Fruit fly (Drosophila melanogaster): ENCODE results near the gene Cpr65Au.

DNA sequence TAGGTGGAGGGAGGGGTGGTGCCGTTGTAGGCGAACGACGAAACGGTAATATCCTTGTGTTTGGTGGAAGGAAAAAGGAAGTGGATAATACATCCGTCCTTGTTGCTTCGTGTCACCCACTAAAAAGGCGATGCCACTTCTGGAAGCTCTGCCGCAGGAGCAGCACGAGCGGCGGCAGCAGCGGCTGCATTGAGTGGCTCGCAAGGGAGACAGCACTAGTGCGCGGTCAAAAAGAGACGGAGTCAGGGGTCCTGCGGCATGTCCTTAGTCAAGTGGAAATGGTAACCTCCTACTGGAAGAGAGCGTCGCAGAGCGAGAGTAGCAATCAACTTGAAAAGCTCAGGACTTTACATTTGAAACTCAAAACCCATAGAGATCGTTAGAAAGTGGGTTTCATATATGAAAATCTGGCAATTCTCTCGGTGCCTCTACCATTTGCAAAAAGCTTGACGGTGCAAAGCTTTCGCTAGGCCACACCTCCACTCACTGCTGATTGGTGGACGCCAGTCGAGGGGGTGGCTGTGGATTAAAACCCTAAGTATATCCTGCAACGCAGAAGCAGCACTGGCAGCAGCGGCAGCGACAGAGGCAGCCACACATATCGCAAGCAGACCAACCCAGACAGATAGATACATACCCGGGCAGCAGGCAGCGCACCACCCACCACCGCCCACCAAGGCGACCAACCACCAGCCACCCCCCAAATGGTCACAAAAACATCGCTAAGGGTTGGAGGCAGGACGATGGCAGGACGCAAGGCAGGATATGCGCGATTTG lies 21.0 kb downstream of the Cpr65Au start:
- no peak for TF ChIP-seq pad (GFP tag; optimal IDR thresholded peaks at IDR 0.05)
- no peak for TF ChIP-seq CG14711 (tag; optimal IDR thresholded peaks at IDR 0.05)
- TF ChIP-seq kay (GFP tag; ENCODE audit: borderline replicate concordance): no peak
- no peak for TF ChIP-seq CG12768 (GFP tag; optimal IDR thresholded peaks at IDR 0.05)
- TF ChIP-seq Crg-1 (GFP tag; optimal IDR thresholded peaks at IDR 0.05): no peak
- TF ChIP-seq CG5204 (GFP tag; optimal IDR thresholded peaks at IDR 0.05): no peak
- no peak for TF ChIP-seq tj (GFP tag; optimal IDR thresholded peaks at IDR 0.05)
- no peak for TF ChIP-seq CG7045 (GFP tag; optimal IDR thresholded peaks at IDR 0.05)
- no peak for TF ChIP-seq CG33017 (tag; optimal IDR thresholded peaks at IDR 0.05)
- no peak for TF ChIP-seq Mnt (GFP tag; optimal IDR thresholded peaks at IDR 0.05)
- no peak for TF ChIP-seq bab1 (GFP tag; optimal IDR thresholded peaks at IDR 0.05)

Measured in whole organism, adult.